Fruit fly (Drosophila melanogaster) whole organism, prepupa: ENCODE measurements around the gene Oga.

Experiments used
- Sox14 ChIP-seq: fragments of 200-800 bp; sonication (Bioruptor generic); optimal IDR thresholded peaks from 3 replicates; lab custom pipeline; 2016; ENCODE audit warnings: missing biosample characterization, missing genetic modification characterization
- dsx ChIP-seq: fragments of 200-800 bp; optimal IDR thresholded peaks from 3 replicates; lab custom pipeline; 2019; ENCODE audit warnings: missing biosample characterization, mild to moderate bottlenecking, missing genetic modification characterization, moderate library complexity; ENCODE audit not compliant: poor library complexity, severe bottlenecking

DNA sequence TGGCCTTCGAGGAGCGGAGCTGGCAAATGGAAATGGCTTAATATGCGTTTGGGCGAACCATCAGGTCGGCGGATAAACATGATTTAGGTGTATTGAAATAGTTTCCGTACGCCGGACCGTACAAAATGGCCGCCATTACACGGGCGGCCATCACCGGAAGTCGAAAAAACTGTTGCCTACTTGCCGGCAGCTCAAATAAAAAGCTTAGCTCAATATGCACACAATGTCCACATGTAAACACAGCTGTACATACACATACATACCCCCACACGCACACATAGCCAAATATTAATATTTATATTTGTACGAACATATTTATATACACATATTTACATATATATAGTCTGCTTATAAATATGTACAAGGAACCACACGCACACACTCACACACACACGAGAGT is 44.3 kb downstream of the Oga start:
- TF ChIP-seq dsx (GFP tag; lab: Kevin White, UChicago) = no peak
- no peak for TF ChIP-seq Sox14 (GFP tag; lab: Kevin White, UChicago)
